Worm (Caenorhabditis elegans) whole organism, L3 larva: ENCODE measurements around the gene F21C10.6.

Experiments used
- ceh-82 ChIP-seq: fragments of 150-350 bp; optimal IDR thresholded peaks from 2 replicates; lab custom pipeline; 2014; ENCODE audit warnings: missing biosample characterization, missing genetic modification characterization
- egl-27 ChIP-seq: sonication (generic microtip); optimal IDR thresholded peaks from 4 replicates; lab custom pipeline; 2017; ENCODE audit warnings: missing biosample characterization, missing genetic modification reagents, missing genetic modification characterization
- fkh-10 ChIP-seq: sonication (generic microtip); optimal IDR thresholded peaks from 2 replicates; lab custom pipeline; 2017; ENCODE audit warnings: missing biosample characterization, missing genetic modification reagents, missing genetic modification characterization
- nhr-11 ChIP-seq: fragments of 150-350 bp; optimal IDR thresholded peaks from 2 replicates; lab custom pipeline; 2014; ENCODE audit warnings: missing biosample characterization, missing genetic modification characterization
- nhr-67 ChIP-seq: fragments of 150-350 bp; optimal IDR thresholded peaks from 2 replicates; lab custom pipeline; 2014; ENCODE audit warnings: missing biosample characterization, missing genetic modification characterization
- unc-62 ChIP-seq: fragments of 150-350 bp; sonication (generic microtip); optimal IDR thresholded peaks from 4 replicates; lab custom pipeline; 2014; ENCODE audit warnings: missing biosample characterization, missing genetic modification reagents, missing genetic modification characterization

DNA sequence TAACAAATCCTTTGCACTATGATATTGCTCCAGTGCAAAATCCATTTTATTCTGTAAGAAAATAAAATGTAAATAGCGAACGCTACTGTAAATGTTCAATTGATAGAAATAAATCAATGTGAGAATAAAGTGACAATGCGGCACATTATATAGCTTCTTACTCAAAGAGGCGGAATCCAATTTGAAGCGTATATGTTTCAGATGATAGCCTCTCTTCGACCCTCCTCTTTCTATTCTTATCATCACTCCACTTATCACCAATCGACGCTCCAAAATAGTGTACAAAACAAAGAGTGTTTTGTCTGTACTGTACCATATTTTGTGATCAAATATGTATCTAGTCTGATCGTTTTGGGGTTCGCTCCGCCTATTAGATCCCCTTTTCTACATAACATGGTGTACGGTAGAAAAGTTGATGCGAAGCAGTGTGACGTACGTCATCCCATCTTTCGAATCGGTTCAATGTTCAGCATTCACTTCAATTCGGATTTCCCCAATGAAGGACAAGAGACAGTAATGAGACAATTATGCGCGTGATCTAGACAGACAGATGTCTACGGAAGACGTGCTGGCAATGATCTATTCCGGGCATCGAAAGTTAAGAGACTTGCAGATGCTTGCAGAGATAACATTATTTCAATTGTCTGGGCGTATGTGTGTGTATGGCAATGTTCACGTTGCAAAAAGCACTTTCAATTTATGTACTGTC is 22.7 kb downstream of the F21C10.6 start, which contains the start of gene spl-2:
- TF ChIP-seq nhr-11: no peak
- TF ChIP-seq nhr-67 (tag; lab: Kevin White, UChicago): no peak
- no peak for TF ChIP-seq unc-62 (GFP tag; lab: Kevin White, UChicago)
- no peak for TF ChIP-seq egl-27 (tag; lab: Kevin White, UChicago)
- no peak for TF ChIP-seq fkh-10 (GFP tag; lab: Kevin White, UChicago)
- TF ChIP-seq ceh-82 (tag; lab: Kevin White, UChicago): no peak
